Fruit fly (Drosophila melanogaster): ENCODE data around the gene CG17568.

- TF ChIP-seq CG8478 (optimal IDR thresholded peaks at IDR 0.05) = no peak
- TF ChIP-seq CTCF (optimal IDR thresholded peaks at IDR 0.05) = no peak
Observed at dm6 chr2L:19230518-19230917, 49.0 kb upstream of the CG17568 start.

Measured in S2 (cell line).